Worm (Caenorhabditis elegans) whole organism, L4/young adult: ENCODE measurements around the gene T06E6.15.

ENCODE experiments used
- W03F9.2 ChIP-seq: fragments of 150-350 bp; optimal IDR thresholded peaks from 2 replicates; lab custom pipeline; 2014; ENCODE audit warnings: missing biosample characterization, missing genetic modification characterization
- dao-5 ChIP-seq: sonication (generic microtip); optimal IDR thresholded peaks from 2 replicates; lab custom pipeline; 2016; ENCODE audit warnings: missing genotype, missing genetic modification characterization, moderate library complexity, missing compliant biosample characterization
- him-1 ChIP-seq: sonication (generic microtip); optimal IDR thresholded peaks from 2 replicates; lab custom pipeline; 2016; ENCODE audit warnings: missing genotype, missing genetic modification reagents, missing genetic modification characterization, missing compliant biosample characterization

T06E6.15 gene

ce11 chrV:15423601-15424000, 24.0 kb upstream of the T06E6.15 start, which contains the start of gene fbxa-104:
TSS of gene fbxa-104 (minus strand) at chrV:15423683.
- TF ChIP-seq dao-5 (no peak), W03F9.2 (tag; lab: Kevin White, UChicago) (no peak), him-1 (no peak)

- TF ChIP-seq dao-5 (no peak), W03F9.2 (tag; lab: Kevin White, UChicago) (no peak), him-1 (no peak)
These were observed 18.2 kb upstream of the T06E6.15 start, which contains the start of gene T06E6.10 for ce11 chrV:15417822-15418221. TSS of gene T06E6.10 (plus strand) at chrV:15418122.

ce11 chrV:15415951-15416350, 16.4 kb upstream of the T06E6.15 start, which contains the start of gene srh-265:
TSS of gene srh-265 (plus strand) at chrV:15416251.
- TF ChIP-seq dao-5, result no peak
- no peak for TF ChIP-seq W03F9.2 (tag; lab: Kevin White, UChicago)
- TF ChIP-seq him-1, result no peak

ce11 chrV:15413847-15414246, 14.3 kb upstream of the T06E6.15 start, which contains the start of gene srh-264:
TSS of gene srh-264 (plus strand) at chrV:15414147.
- TF ChIP-seq dao-5, result no peak
- TF ChIP-seq him-1, result no peak
- TF ChIP-seq W03F9.2 (tag; lab: Kevin White, UChicago), result no peak

ce11 chrV:15412625-15413024, 13.0 kb upstream of the T06E6.15 start, which contains the start of gene srbc-63:
TSS of gene srbc-63 (minus strand) at chrV:15412725.
- TF ChIP-seq W03F9.2 (tag; lab: Kevin White, UChicago) (no peak), dao-5 (no peak), him-1 (no peak)

- TF ChIP-seq dao-5 (no peak), him-1 (no peak), W03F9.2 (tag; lab: Kevin White, UChicago) (no peak)
These were observed 7.3 kb upstream of the T06E6.15 start, which contains the start of gene srh-257 for ce11 chrV:15406928-15407327. TSS of gene srh-257 (plus strand) at chrV:15407228.

- TF ChIP-seq dao-5, result no peak
- TF ChIP-seq him-1, result no peak
- TF ChIP-seq W03F9.2 (tag; lab: Kevin White, UChicago), result no peak
These were observed 5.3 kb upstream of the T06E6.15 start, which contains the start of gene srh-258 for ce11 chrV:15404859-15405258. TSS of gene srh-258 (plus strand) at chrV:15405159.

ce11 chrV:15401856-15402314, 2.3 kb upstream of the T06E6.15 start, which contains the start of gene fbxa-135:
TSS of gene fbxa-135 (plus strand) at chrV:15402264.
- TF ChIP-seq W03F9.2 (tag; lab: Kevin White, UChicago) (no peak), dao-5 (no peak), him-1 (no peak)

ce11 chrV:15398728-15399127, 863 bp downstream of the T06E6.15 start, which contains the start of gene fbxa-199:
TSS of gene fbxa-199 (minus strand) at chrV:15398828.
- no peak for TF ChIP-seq him-1
- TF ChIP-seq W03F9.2 (tag; lab: Kevin White, UChicago), result no peak
- no peak for TF ChIP-seq dao-5

- TF ChIP-seq dao-5 (no peak), him-1 (no peak), W03F9.2 (tag; lab: Kevin White, UChicago) (no peak)
These were observed 2.5 kb downstream of the T06E6.15 start for ce11 chrV:15397139-15397538.

ce11 chrV:15395347-15395746, 4.2 kb downstream of the T06E6.15 start, which contains the start of gene cyb-3:
TSS of gene cyb-3 (plus strand) at chrV:15395696.
- TF ChIP-seq W03F9.2 (tag; lab: Kevin White, UChicago), result no peak
- no peak for TF ChIP-seq dao-5
- no peak for TF ChIP-seq him-1

ce11 chrV:15394906-15395305, 4.7 kb downstream of the T06E6.15 start, which contains the start of gene T06E6.1:
TSS of gene T06E6.1 (minus strand) at chrV:15394961.
- TF ChIP-seq dao-5, result no peak
- no peak for TF ChIP-seq W03F9.2 (tag; lab: Kevin White, UChicago)
- no peak for TF ChIP-seq him-1

- TF ChIP-seq him-1, result no peak
- TF ChIP-seq dao-5, result no peak
These were observed 7.5 kb downstream of the T06E6.15 start for ce11 chrV:15392064-15392463.

ce11 chrV:15388820-15389384, 10.7 kb downstream of the T06E6.15 start, which contains the start of gene srh-170:
TSS of gene srh-170 (minus strand) at chrV:15388870.
- no peak for TF ChIP-seq him-1
- no peak for TF ChIP-seq dao-5
- TF ChIP-seq W03F9.2 (tag; lab: Kevin White, UChicago), result no peak

ce11 chrV:15384733-15385132, 14.9 kb downstream of the T06E6.15 start, which contains the start of gene str-102:
TSS of gene str-102 (plus strand) at chrV:15385033.
- TF ChIP-seq dao-5 (no peak), him-1 (no peak), W03F9.2 (tag; lab: Kevin White, UChicago) (no peak)
